Worm (Caenorhabditis elegans): ENCODE measurements around the gene C03H5.5.

C03H5.5 gene

DNA sequence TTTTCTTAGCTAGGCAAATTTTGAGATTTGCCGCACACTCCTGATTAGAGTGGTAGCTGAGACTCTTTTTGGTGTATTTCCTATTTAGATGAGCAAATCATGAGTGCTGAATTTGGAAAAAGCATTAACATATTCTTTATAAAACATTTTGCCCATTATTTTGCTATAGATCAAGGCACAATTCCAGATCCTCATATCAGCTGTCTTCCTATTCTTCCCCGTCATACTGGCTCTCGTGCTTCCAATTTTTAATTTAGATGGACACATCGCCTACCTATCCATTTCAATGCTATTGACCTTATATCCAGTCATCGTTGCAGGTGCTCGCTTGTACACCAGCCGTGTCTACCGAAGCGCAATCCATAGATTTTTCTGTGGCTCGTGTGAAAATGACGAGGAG, 5.2 kb downstream of the C03H5.5 start, which contains the start of gene C03H5.7:
Gene C03H5.7 (plus strand): TSS at position 301 of the 400 bp plus-strand sequence.
- TF ChIP-seq che-1 (tag; optimal IDR thresholded peaks at IDR 0.05) (no peak), elt-2 (tag; optimal IDR thresholded peaks at IDR 0.05) (no peak), fkh-10 (GFP tag; optimal IDR thresholded peaks at IDR 0.05) (no peak), zip-5 (tag; optimal IDR thresholded peaks at IDR 0.05) (no peak), sdc-2 (tag; optimal IDR thresholded peaks at IDR 0.05) (no peak), sox-2 (GFP tag; IDR thresholded peaks at IDR 0.05) (no peak), ceh-9 (tag; optimal IDR thresholded peaks at IDR 0.05) (no peak), syd-9 (tag; optimal IDR thresholded peaks at IDR 0.05) (no peak), ceh-6 (GFP tag; optimal IDR thresholded peaks at IDR 0.05) (no peak), ceh-48 (tag; optimal IDR thresholded peaks at IDR 0.05) (no peak), ceh-22 (tag; optimal IDR thresholded peaks at IDR 0.05) (no peak), ttx-3 (tag; optimal IDR thresholded peaks at IDR 0.05) (no peak), pag-3 (tag; optimal IDR thresholded peaks at IDR 0.05; ENCODE audit: borderline replicate concordance) (no peak), mec-3 (tag; optimal IDR thresholded peaks at IDR 0.05; ENCODE audit: borderline replicate concordance) (no peak), ets-4 (tag; optimal IDR thresholded peaks at IDR 0.05) (no peak), ceh-45 (GFP tag; IDR thresholded peaks at IDR 0.05) (no peak)

- no peak for TF ChIP-seq eyg-1 (tag; optimal IDR thresholded peaks at IDR 0.05)
- no peak for TF ChIP-seq unc-42 (tag; optimal IDR thresholded peaks at IDR 0.05)
- TF ChIP-seq pha-4 (tag; optimal IDR thresholded peaks at IDR 0.05) = no peak
- TF ChIP-seq ceh-30 (tag; optimal IDR thresholded peaks at IDR 0.05) = no peak
- TF ChIP-seq F13H6.1 (tag; optimal IDR thresholded peaks at IDR 0.05) = no peak
- no peak for TF ChIP-seq ama-1 (optimal IDR thresholded peaks at IDR 0.05)
Measured at ce11 chrII:378351-378750, 6.8 kb downstream of the C03H5.5 start, which contains the start of gene C03H5.9. TSS of gene C03H5.9 (plus strand) at chrII:378651.

DNA sequence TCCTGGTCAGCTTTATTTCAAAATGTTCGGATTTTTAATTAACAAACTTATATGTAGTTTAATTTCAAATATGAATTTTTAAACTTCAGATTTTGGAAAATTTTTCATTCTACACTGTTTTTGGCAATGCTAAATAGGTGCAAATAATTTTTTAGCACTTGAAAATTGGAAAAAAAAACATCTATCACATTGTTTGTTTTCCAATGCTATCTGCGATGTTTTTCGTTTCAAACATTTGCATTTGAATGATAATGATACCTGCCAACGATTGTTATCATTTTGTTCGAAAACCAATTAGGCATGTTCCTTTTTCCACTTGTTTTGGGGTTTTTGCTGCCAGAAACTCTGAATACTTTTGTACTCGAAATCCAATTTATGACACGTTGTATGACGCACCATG, 10.2 kb downstream of the C03H5.5 start, which contains the start of gene C03H5.4:
Gene C03H5.4 (plus strand): TSS at position 301 of the 400 bp plus-strand sequence.
- no peak for TF ChIP-seq odd-2 (tag; optimal IDR thresholded peaks at IDR 0.05)
- no peak for TF ChIP-seq gmeb-2 (tag; optimal IDR thresholded peaks at IDR 0.05)
- no peak for TF ChIP-seq unc-86 (tag; optimal IDR thresholded peaks at IDR 0.05)
- TF ChIP-seq tbx-7 (tag; optimal IDR thresholded peaks at IDR 0.05) = no peak
- no peak for TF ChIP-seq hlh-6 (tag; optimal IDR thresholded peaks at IDR 0.05)
- no peak for TF ChIP-seq C08G9.2 (tag; optimal IDR thresholded peaks at IDR 0.05)
- no peak for TF ChIP-seq hlh-13 (GFP tag; optimal IDR thresholded peaks at IDR 0.05)
- TF ChIP-seq unc-42 (tag; optimal IDR thresholded peaks at IDR 0.05) = no peak
- TF ChIP-seq ceh-2 (tag; optimal IDR thresholded peaks at IDR 0.05) = no peak
- no peak for TF ChIP-seq ceh-31 (tag; optimal IDR thresholded peaks at IDR 0.05)
- TF ChIP-seq elt-2 (tag; optimal IDR thresholded peaks at IDR 0.05) = no peak
- no peak for TF ChIP-seq elt-4 (tag; optimal IDR thresholded peaks at IDR 0.05)
- TF ChIP-seq tbx-2 (tag; optimal IDR thresholded peaks at IDR 0.05) = no peak
- TF ChIP-seq ceh-14 (tag; optimal IDR thresholded peaks at IDR 0.05) = no peak

DNA sequence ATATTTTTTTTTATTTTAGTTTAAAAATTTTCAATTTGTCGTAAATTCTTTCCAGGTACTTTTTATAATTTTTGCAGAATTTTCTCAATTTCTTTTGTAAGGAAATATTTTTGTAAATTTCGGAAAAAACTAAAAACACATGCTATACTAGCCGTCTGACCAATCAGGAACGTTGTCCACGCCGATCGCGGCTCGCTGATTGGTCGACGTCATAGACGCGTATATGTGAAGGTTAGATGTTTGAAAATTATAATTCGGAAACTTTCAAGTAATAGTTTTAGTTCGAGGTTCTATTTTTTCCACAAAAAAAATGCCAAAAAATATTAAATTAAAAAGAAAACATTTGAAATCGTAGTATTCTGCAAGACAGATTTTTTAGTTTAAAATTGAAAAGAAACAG, 12.9 kb downstream of the C03H5.5 start:
- TF ChIP-seq ceh-6 (GFP tag; optimal IDR thresholded peaks at IDR 0.05) (no peak), ttx-3 (tag; optimal IDR thresholded peaks at IDR 0.05) (no peak), nfya-1 (tag; optimal IDR thresholded peaks at IDR 0.05) (peak; percentile 69), lim-6 (tag; optimal IDR thresholded peaks at IDR 0.05) (no peak)

- TF ChIP-seq ceh-19 (GFP tag; optimal IDR thresholded peaks at IDR 0.05) (no peak), mec-3 (tag; optimal IDR thresholded peaks at IDR 0.05; ENCODE audit: borderline replicate concordance) (no peak), sox-2 (GFP tag; IDR thresholded peaks at IDR 0.05) (no peak), syd-9 (tag; optimal IDR thresholded peaks at IDR 0.05) (no peak), npax-4 (tag; optimal IDR thresholded peaks at IDR 0.05) (no peak), rnt-1 (tag; optimal IDR thresholded peaks at IDR 0.05) (no peak), sox-4 (tag; optimal IDR thresholded peaks at IDR 0.05) (no peak), Y22D7AL.16 (tag; optimal IDR thresholded peaks at IDR 0.05) (no peak), sdc-2 (tag; optimal IDR thresholded peaks at IDR 0.05) (no peak), hlh-6 (tag; optimal IDR thresholded peaks at IDR 0.05) (no peak), dve-1 (tag; optimal IDR thresholded peaks at IDR 0.05) (no peak), T23F11.4 (GFP tag; optimal IDR thresholded peaks at IDR 0.05) (no peak), fkh-6 (tag; optimal IDR thresholded peaks at IDR 0.05) (no peak), gmeb-2 (tag; optimal IDR thresholded peaks at IDR 0.05) (no peak), dmd-4 (tag; optimal IDR thresholded peaks at IDR 0.05; ENCODE audit: borderline replicate concordance) (no peak), ahr-1 (tag; optimal IDR thresholded peaks at IDR 0.05) (no peak)
Measured at ce11 chrII:371549-371948, 13.6 kb downstream of the C03H5.5 start.
